Worm (Caenorhabditis elegans): ENCODE data around the gene M6.4.
A peak's percentile ranks its signal among the peaks of the same experiment; 100 is the strongest.

M6.4 gene

DNA sequence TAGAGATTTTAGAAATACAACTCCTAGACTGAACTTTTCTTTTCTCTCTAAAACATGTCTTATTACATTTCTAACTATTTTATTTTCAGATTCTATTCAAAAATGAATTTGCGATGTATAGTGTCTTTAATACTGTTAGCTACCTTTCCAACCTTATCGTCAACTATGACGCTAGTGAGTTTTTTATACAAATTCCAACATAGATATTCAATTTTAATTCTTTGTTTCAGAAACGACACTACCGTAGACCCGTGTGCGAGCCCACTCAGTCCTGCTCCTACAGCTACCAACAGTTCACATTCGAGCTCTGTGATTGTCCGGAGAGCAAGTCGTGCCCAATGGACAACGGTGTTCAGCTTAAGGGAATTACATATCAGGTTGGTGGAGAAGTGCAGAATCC lies at the start of gene M6.4:
Gene M6.4 (plus strand): TSS at position 55 of the 400 bp plus-strand sequence.
- TF ChIP-seq efl-1 (optimal IDR thresholded peaks at IDR 0.05), result no peak
- peak in 1 of 2 experiments; percentile 68 for TF ChIP-seq efl-1 (GFP tag; optimal IDR thresholded peaks at IDR 0.05 in 1 of 2)
- TF ChIP-seq pag-3 (tag; optimal IDR thresholded peaks at IDR 0.05; ENCODE audit: borderline replicate concordance, insufficient read depth), result no peak

DNA sequence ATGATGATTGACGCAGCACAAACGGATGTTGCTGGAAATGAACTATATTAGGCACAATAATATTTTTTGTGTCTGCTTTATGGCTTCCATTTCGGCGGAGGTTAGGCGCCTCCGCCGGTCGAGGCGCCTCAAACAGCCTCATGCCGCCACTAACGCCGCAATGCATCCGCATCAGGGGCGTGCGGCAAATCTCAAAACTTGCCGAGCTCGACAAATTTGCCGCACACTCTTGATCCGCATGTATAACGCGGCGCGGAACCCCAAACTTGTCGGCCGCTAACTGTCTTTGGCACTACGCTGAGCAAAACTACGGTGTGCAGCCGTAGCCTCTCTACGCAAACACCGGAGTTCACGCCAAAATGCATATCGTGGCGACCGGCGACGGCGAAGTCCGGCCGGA lies 47.2 kb upstream of the M6.4 start:
- TF ChIP-seq rnt-1 (tag; optimal IDR thresholded peaks at IDR 0.05), result no peak
- no peak for TF ChIP-seq unc-130 (tag; optimal IDR thresholded peaks at IDR 0.05)
- TF ChIP-seq nhr-71 (tag; optimal IDR thresholded peaks at IDR 0.05), result no peak
- TF ChIP-seq nhr-11 (tag; optimal IDR thresholded peaks at IDR 0.05), result no peak
- TF ChIP-seq irx-1 (tag; optimal IDR thresholded peaks at IDR 0.05), result no peak
- TF ChIP-seq pax-3 (tag; optimal IDR thresholded peaks at IDR 0.05), result no peak
- no peak for TF ChIP-seq skn-1 (tag; optimal IDR thresholded peaks at IDR 0.05)
- no peak for TF ChIP-seq F16B12.6 (tag; optimal IDR thresholded peaks at IDR 0.05)
- TF ChIP-seq lin-15B (tag; optimal IDR thresholded peaks at IDR 0.05), result no peak
- no peak for TF ChIP-seq fkh-10 (GFP tag; optimal IDR thresholded peaks at IDR 0.05)
- TF ChIP-seq nhr-47 (tag; optimal IDR thresholded peaks at IDR 0.05), result no peak
- TF ChIP-seq vab-15 (tag; optimal IDR thresholded peaks at IDR 0.05), result no peak
- no peak for TF ChIP-seq Y116A8C.19 (tag; optimal IDR thresholded peaks at IDR 0.05; ENCODE audit: borderline replicate concordance)
- TF ChIP-seq mdl-1 (tag; optimal IDR thresholded peaks at IDR 0.05), result no peak

DNA sequence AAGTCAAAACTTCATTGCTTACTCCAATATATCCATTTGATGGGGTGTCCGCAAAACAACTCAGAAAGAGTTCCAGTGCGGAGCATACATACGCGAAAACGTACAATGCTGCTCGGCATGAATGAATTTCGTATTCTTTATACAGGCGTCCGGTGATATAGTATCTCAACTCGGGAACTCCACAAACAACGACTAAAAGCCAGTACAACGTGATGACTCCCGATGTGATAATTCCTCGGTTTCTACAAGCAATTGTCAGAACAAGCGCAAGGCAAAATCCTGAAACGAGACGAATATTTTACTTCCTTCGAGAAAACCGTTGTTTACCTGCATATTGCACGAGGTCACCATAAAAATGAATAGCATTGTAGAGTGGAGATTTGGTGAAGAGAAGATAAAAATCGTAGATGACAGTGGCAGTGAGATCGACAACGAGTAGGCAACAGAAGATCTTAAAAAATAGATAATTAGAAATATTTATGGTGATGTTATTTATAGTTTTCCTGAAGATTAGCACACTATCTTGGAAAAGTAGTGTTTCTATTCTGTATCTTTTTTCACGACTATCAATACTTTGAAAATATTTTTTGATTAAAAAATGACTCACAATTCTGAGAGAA lies 43.3 kb upstream of the M6.4 start:
- TF ChIP-seq ztf-11 (tag; optimal IDR thresholded peaks at IDR 0.05) (no peak), nhr-85 (tag) (peak; percentile 63), mdl-1 (tag; optimal IDR thresholded peaks at IDR 0.05) (no peak), unc-130 (tag; optimal IDR thresholded peaks at IDR 0.05) (no peak), mab-9 (GFP tag; IDR thresholded peaks at IDR 0.05) (no peak)

ce11 chrX:587798-588197 lies 41.2 kb upstream of the M6.4 start, which contains the start of gene mrp-1:
Gene mrp-1 (minus strand): TSS chrX:587898.
- TF ChIP-seq ztf-11 (tag; optimal IDR thresholded peaks at IDR 0.05) (no peak), skn-1 (tag; optimal IDR thresholded peaks at IDR 0.05) (peak; percentile 44)

DNA sequence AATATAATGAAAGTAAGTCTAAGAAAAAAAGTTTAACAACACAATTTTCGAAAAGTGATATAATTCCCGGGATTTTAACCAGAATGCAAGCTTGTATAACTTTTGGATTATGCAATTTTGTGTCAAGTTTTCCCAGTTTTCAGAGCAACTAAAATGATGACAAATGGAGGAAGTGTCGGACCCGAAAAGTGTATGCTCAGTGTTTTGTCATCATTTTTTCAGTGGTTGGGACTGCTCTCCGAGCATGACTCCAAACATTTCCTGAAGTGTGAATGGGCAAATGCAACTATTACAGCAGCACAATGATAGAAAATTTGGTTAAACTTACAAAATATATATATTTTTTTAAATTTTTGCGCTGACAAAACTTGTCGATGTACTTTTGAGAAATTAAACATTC lies 37.9 kb upstream of the M6.4 start:
- TF ChIP-seq skn-1 (tag; optimal IDR thresholded peaks at IDR 0.05) (peak; percentile 97), nhr-85 (tag) (peak; percentile 40), lin-39 (tag; optimal IDR thresholded peaks at IDR 0.05) (no peak), efl-1 (optimal IDR thresholded peaks at IDR 0.05) (no peak), efl-1 (GFP tag; optimal IDR thresholded peaks at IDR 0.05 in 1 of 2) (peak in 1 of 2 experiments; percentile 19), vab-15 (tag; optimal IDR thresholded peaks at IDR 0.05) (no peak)

DNA sequence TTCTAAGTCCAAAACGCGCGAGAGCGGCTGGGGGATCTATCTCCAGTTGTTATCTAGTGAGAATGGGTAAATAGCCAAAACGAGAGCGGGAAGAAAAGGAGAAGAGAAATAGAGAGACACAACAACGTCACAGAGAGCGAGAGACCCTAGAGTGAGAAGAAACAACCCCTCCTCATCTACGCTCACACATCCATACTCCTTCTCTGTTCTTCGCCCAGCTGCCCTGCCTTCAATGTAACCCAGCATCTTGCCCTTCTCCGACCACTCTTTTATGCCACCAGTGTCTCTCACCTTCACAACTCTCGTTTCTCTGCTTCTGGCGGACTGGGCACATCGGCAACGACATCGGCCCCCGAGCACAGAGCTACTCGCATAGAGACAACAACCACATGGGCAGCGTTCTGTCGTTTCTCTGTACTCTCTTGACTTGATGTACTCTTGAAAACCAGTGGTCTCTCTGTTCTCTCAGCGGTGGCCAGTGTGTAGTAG lies 35.7 kb upstream of the M6.4 start:
- TF ChIP-seq tbx-2 (tag; optimal IDR thresholded peaks at IDR 0.05) (peak; percentile 90), ceh-88 (GFP tag; IDR thresholded peaks at IDR 0.05) (no peak), lin-35 (GFP tag; optimal IDR thresholded peaks at IDR 0.05) (peak; percentile 58 to 70), unc-62 (GFP tag; optimal IDR thresholded peaks at IDR 0.05) (no peak), ztf-4 (tag; optimal IDR thresholded peaks at IDR 0.05) (peak; percentile 68), nhr-19 (GFP tag; conservative IDR thresholded peaks at IDR 0.05) (no peak; the same call in 1 of the 2 replicates), isw-1 (GFP tag; IDR thresholded peaks at IDR 0.05) (peak; percentile 68), zag-1 (tag; optimal IDR thresholded peaks at IDR 0.05) (peak; percentile 56), pqm-1 (tag; optimal IDR thresholded peaks at IDR 0.05) (no peak), nhr-11 (tag; optimal IDR thresholded peaks at IDR 0.05) (no peak), pag-3 (tag; optimal IDR thresholded peaks at IDR 0.05; ENCODE audit: borderline replicate concordance, insufficient read depth) (peak; percentile 88), egl-13 (tag; optimal IDR thresholded peaks at IDR 0.05) (peak; percentile 85), zip-4 (GFP tag; optimal IDR thresholded peaks at IDR 0.05) (no peak), lsy-2 (tag; optimal IDR thresholded peaks at IDR 0.05) (peak; percentile 47 to 82), C16A3.4 (tag; optimal IDR thresholded peaks at IDR 0.05) (peak; percentile 88), nhr-71 (tag; optimal IDR thresholded peaks at IDR 0.05) (peak; percentile 90), egl-27 (tag; optimal IDR thresholded peaks at IDR 0.05) (peak; percentile 45 to 81), dsc-1 (tag; optimal IDR thresholded peaks at IDR 0.05) (peak; percentile 79), ceh-90 (tag; optimal IDR thresholded peaks at IDR 0.05) (no peak), unc-30 (tag; optimal IDR thresholded peaks at IDR 0.05) (no peak), sup-37 (GFP tag; optimal IDR thresholded peaks at IDR 0.05) (no peak), nhr-76 (tag; optimal IDR thresholded peaks at IDR 0.05) (no peak), unc-86 (tag; optimal IDR thresholded peaks at IDR 0.05) (peak; percentile 91), vab-15 (tag; optimal IDR thresholded peaks at IDR 0.05) (no peak)
